Fruit fly (Drosophila melanogaster): ENCODE data around the gene CG33252.

The CG33252 gene

DNA sequence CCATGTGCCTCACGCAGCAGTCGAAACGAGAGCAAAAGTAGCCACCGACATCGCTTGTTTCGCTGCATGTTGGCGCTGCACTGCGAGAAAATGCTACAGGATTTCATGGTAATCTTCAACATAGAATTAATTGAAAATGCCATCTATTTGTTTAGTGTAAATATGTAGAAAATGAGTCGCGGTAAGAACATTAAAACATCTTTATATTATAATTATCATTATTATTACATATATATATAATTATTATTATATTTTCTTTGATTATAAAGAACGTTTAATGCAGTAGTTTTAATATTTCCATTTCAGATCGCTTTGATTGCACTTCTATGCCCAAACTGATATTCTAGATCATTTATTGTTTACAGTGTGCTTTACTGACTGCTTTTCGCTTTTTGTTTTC is 23.9 kb downstream of the CG33252 start (continued):
- peak; percentile 3 for TF ChIP-seq PHDP (tag; optimal IDR thresholded peaks at IDR 0.05)
- no peak for TF ChIP-seq ken (GFP tag; IDR thresholded peaks at IDR 0.05)
- TF ChIP-seq Atf6 (GFP tag; IDR thresholded peaks at IDR 0.05), result no peak
- no peak for TF ChIP-seq CG2116 (GFP tag; optimal IDR thresholded peaks at IDR 0.05)
- TF ChIP-seq fd3F (GFP tag; optimal IDR thresholded peaks at IDR 0.05), result no peak
- TF ChIP-seq CG3995 (GFP tag; optimal IDR thresholded peaks at IDR 0.05), result no peak
- TF ChIP-seq ATbp (GFP tag; optimal IDR thresholded peaks at IDR 0.05), result peak; percentile 33
- no peak for TF ChIP-seq Hey (tag; optimal IDR thresholded peaks at IDR 0.05)
- TF ChIP-seq CG4707 (GFP tag; optimal IDR thresholded peaks at IDR 0.05), result no peak
- TF ChIP-seq tna (GFP tag; IDR thresholded peaks at IDR 0.05; ENCODE audit: partially characterized antibody), result no peak
- TF ChIP-seq CG5180 (GFP tag; optimal IDR thresholded peaks at IDR 0.05), result no peak
- no peak for TF ChIP-seq CG17802 (tag; optimal IDR thresholded peaks at IDR 0.05)
- TF ChIP-seq CG12391 (tag; optimal IDR thresholded peaks at IDR 0.05), result peak; percentile 37
- no peak for TF ChIP-seq shn (GFP tag; optimal IDR thresholded peaks at IDR 0.05)
- TF ChIP-seq Poxn (GFP tag; IDR thresholded peaks at IDR 0.05), result no peak
- no peak for TF ChIP-seq repo (GFP tag; optimal IDR thresholded peaks at IDR 0.05)
- TF ChIP-seq ro (GFP tag; IDR thresholded peaks at IDR 0.05), result no peak
- TF ChIP-seq scrt (GFP tag; optimal IDR thresholded peaks at IDR 0.05), result no peak
- TF ChIP-seq CG17385 (GFP tag; optimal IDR thresholded peaks at IDR 0.05), result no peak
- no peak for TF ChIP-seq CG17912 (GFP tag; optimal IDR thresholded peaks at IDR 0.05)
- TF ChIP-seq otp (GFP tag; IDR thresholded peaks at IDR 0.05), result no peak
- TF ChIP-seq gem (tag; optimal IDR thresholded peaks at IDR 0.05), result peak; percentile 60
- TF ChIP-seq tgo (GFP tag; IDR thresholded peaks at IDR 0.05), result no peak
- TF ChIP-seq trem (tag; optimal IDR thresholded peaks at IDR 0.05), result no peak
- no peak for TF ChIP-seq CG6813 (GFP tag; optimal IDR thresholded peaks at IDR 0.05)
- no peak for TF ChIP-seq Abd-B (GFP tag; optimal IDR thresholded peaks at IDR 0.05)
- TF ChIP-seq dysf (GFP tag; IDR thresholded peaks at IDR 0.05), result no peak
- no peak for TF ChIP-seq Nf-YB (GFP tag; optimal IDR thresholded peaks at IDR 0.05)

DNA sequence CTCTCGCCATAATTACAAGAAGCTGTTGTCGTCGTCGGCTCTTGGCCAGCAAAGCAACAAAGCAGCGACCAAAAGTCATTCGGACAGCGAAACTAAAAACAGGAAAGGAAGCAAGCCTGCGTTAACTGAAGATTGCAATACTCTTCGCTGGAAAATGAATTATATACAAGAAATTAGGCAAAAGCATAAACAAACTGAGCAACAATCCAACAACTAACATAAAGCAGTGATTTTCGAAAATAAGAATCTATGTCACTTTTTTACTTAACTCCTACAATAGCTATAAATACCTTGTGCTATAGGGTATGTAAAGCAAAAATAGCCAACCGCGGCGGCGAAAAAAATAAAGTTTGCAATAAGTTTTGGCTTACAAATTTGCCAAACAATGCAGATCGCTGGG is 25.2 kb downstream of the CG33252 start:
- no peak for TF ChIP-seq zen (tag; optimal IDR thresholded peaks at IDR 0.05)
- peak; percentile 80 for TF ChIP-seq Drgx (GFP tag; IDR thresholded peaks at IDR 0.05)
- TF ChIP-seq bsh (GFP tag; optimal IDR thresholded peaks at IDR 0.05), result peak in 1 of 2 experiments; percentile 63

DNA sequence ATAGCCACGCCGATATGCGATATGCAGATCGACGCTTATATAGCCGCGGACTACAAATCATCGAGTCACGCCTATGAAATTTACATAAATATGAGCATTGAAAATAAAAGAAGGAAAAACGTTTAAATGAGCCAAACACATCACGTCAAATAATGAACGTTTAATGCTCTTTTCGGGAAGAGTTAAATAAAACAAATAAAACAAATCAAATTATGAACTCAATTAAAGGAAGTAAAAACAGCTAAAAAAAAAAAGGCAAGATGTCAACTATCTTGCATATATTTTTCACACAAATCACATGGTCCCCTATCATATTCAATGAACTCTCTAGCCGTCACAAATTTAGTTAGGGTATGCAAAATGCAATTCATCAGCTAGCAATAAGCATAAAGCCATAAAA is 29.4 kb downstream of the CG33252 start:
- TF ChIP-seq Fer1 (GFP tag; optimal IDR thresholded peaks at IDR 0.05) (no peak), CG14860 (GFP tag; IDR thresholded peaks at IDR 0.05; ENCODE audit: partially characterized antibody) (no peak), scrt (GFP tag; optimal IDR thresholded peaks at IDR 0.05) (no peak), crp (GFP tag; optimal IDR thresholded peaks at IDR 0.05) (no peak), CG17359 (tag; optimal IDR thresholded peaks at IDR 0.05) (peak; percentile 33), CG12104 (GFP tag; optimal IDR thresholded peaks at IDR 0.05) (no peak), CG18262 (tag; optimal IDR thresholded peaks at IDR 0.05) (peak; percentile 17), jumu (GFP tag; optimal IDR thresholded peaks at IDR 0.05) (no peak), bbx (GFP tag; IDR thresholded peaks at IDR 0.05; ENCODE audit: partially characterized antibody) (no peak), Hsf (GFP tag; optimal IDR thresholded peaks at IDR 0.05) (no peak), CG12219 (GFP tag; optimal IDR thresholded peaks at IDR 0.05) (no peak), CG13123 (GFP tag; optimal IDR thresholded peaks at IDR 0.05) (no peak), CG42726 (GFP tag; IDR thresholded peaks at IDR 0.05; ENCODE audit: partially characterized antibody) (no peak), tup (GFP tag; optimal IDR thresholded peaks at IDR 0.05) (no peak), CG12299 (tag; optimal IDR thresholded peaks at IDR 0.05) (no peak), tin (GFP tag; optimal IDR thresholded peaks at IDR 0.05) (no peak), dysf (GFP tag; IDR thresholded peaks at IDR 0.05) (no peak), Fer3 (tag; optimal IDR thresholded peaks at IDR 0.05) (no peak), Hand (GFP tag; optimal IDR thresholded peaks at IDR 0.05) (no peak), CG31388 (GFP tag; optimal IDR thresholded peaks at IDR 0.05) (no peak)

All from whole organism, embryonic.